Fruit fly (Drosophila melanogaster): ENCODE results near the gene CG10477.

Gene CG10477

dm6 chr3L:6050230-6050807 is 15.9 kb upstream of the CG10477 start, which contains the start of gene Jon65Aiii:
TSS of gene Jon65Aiii (plus strand) at chr3L:6050757.
- TF ChIP-seq CG11294 (GFP tag; IDR thresholded peaks at IDR 0.05) (no peak), lz (GFP tag; optimal IDR thresholded peaks at IDR 0.05) (no peak), CG8319 (GFP tag; optimal IDR thresholded peaks at IDR 0.05) (no peak), vri (GFP tag; optimal IDR thresholded peaks at IDR 0.05) (peak; percentile 46), Hr39 (GFP tag; optimal IDR thresholded peaks at IDR 0.05) (no peak)

- no peak for TF ChIP-seq Sox15 (GFP tag; optimal IDR thresholded peaks at IDR 0.05)
- TF ChIP-seq Hr39 (GFP tag; optimal IDR thresholded peaks at IDR 0.05) = no peak
- no peak for TF ChIP-seq CG31627 (GFP tag; optimal IDR thresholded peaks at IDR 0.05)
- no peak for TF ChIP-seq Lpt (GFP tag; optimal IDR thresholded peaks at IDR 0.05)
- no peak for TF ChIP-seq OdsH (GFP tag; optimal IDR thresholded peaks at IDR 0.05)
- no peak for TF ChIP-seq CG6854 (GFP tag; optimal IDR thresholded peaks at IDR 0.05)
- TF ChIP-seq Hr38 (GFP tag; optimal IDR thresholded peaks at IDR 0.05) = no peak
- TF ChIP-seq Eip78C (GFP tag) = peak; percentile 9
These were observed 4.4 kb upstream of the CG10477 start, which contains the start of gene Jon65Aiv for dm6 chr3L:6038720-6039205. TSS of gene Jon65Aiv (plus strand) at chr3L:6039155.

dm6 chr3L:6036811-6037210 is 2.4 kb upstream of the CG10477 start, which contains the start of gene CG6462:
TSS of gene CG6462 (plus strand) at chr3L:6037111.
- no peak for TF ChIP-seq acj6 (GFP tag; optimal IDR thresholded peaks at IDR 0.05)
- TF ChIP-seq dsx (GFP tag; optimal IDR thresholded peaks at IDR 0.05; ENCODE audit: poor library complexity, severe bottlenecking) = no peak
- TF ChIP-seq CG6792 (GFP tag; optimal IDR thresholded peaks at IDR 0.05) = no peak
- no peak for TF ChIP-seq net (GFP tag; optimal IDR thresholded peaks at IDR 0.05)
- no peak for TF ChIP-seq CG8319 (GFP tag; optimal IDR thresholded peaks at IDR 0.05)
- no peak for TF ChIP-seq CG16779 (tag; optimal IDR thresholded peaks at IDR 0.05)

dm6 chr3L:6036141-6036540 is 1.7 kb upstream of the CG10477 start:
- TF ChIP-seq Eip78C (GFP tag) (no peak), vri (GFP tag; optimal IDR thresholded peaks at IDR 0.05) (peak; percentile 78)

- TF ChIP-seq CG9139 (GFP tag; optimal IDR thresholded peaks at IDR 0.05) (no peak), CG6808 (GFP tag; optimal IDR thresholded peaks at IDR 0.05) (no peak), CG8319 (GFP tag; optimal IDR thresholded peaks at IDR 0.05) (no peak), dac (GFP tag; optimal IDR thresholded peaks at IDR 0.05) (no peak), fd85E (GFP tag; optimal IDR thresholded peaks at IDR 0.05) (no peak), Eip75B (GFP tag; optimal IDR thresholded peaks at IDR 0.05) (no peak), CG10669 (GFP tag; optimal IDR thresholded peaks at IDR 0.05) (no peak), Ets96B (tag; optimal IDR thresholded peaks at IDR 0.05) (no peak), CG3032 (tag; optimal IDR thresholded peaks at IDR 0.05) (no peak), CG11902 (GFP tag; optimal IDR thresholded peaks at IDR 0.05) (no peak), CG11762 (GFP tag; optimal IDR thresholded peaks at IDR 0.05; ENCODE audit: insufficient read depth) (no peak), Sox15 (GFP tag; optimal IDR thresholded peaks at IDR 0.05) (no peak), CG1621 (tag; optimal IDR thresholded peaks at IDR 0.05) (no peak), Met (GFP tag; optimal IDR thresholded peaks at IDR 0.05) (no peak)
These were observed 505 bp upstream of the CG10477 start, which contains the start of gene yip7 for dm6 chr3L:6034916-6035315. TSS of gene yip7 (plus strand) at chr3L:6035216.

dm6 chr3L:6033008-6033407 is 1.4 kb downstream of the CG10477 start:
- TF ChIP-seq Ets21C (GFP tag; optimal IDR thresholded peaks at IDR 0.05) = no peak
- TF ChIP-seq svp (GFP tag) = no peak
- TF ChIP-seq fd85E (GFP tag; optimal IDR thresholded peaks at IDR 0.05) = no peak
- no peak for TF ChIP-seq dsx (GFP tag; optimal IDR thresholded peaks at IDR 0.05; ENCODE audit: poor library complexity, severe bottlenecking)
- no peak for TF ChIP-seq achi (GFP tag; optimal IDR thresholded peaks at IDR 0.05)
- no peak for TF ChIP-seq eg (GFP tag; IDR thresholded peaks at IDR 0.05)
- TF ChIP-seq CG8119 (GFP tag; IDR thresholded peaks at IDR 0.05) = no peak
- TF ChIP-seq Met (GFP tag; optimal IDR thresholded peaks at IDR 0.05) = no peak
- no peak for TF ChIP-seq Hr38 (GFP tag; optimal IDR thresholded peaks at IDR 0.05)
- no peak for TF ChIP-seq CG6808 (GFP tag; optimal IDR thresholded peaks at IDR 0.05)
- no peak for TF ChIP-seq CG6163 (GFP tag; IDR thresholded peaks at IDR 0.05)
- no peak for TF ChIP-seq fd59A (GFP tag; optimal IDR thresholded peaks at IDR 0.05)
